Worm (Caenorhabditis elegans): ENCODE results near the gene clec-196.

- TF ChIP-seq ref-1 (GFP tag; conservative IDR thresholded peaks at IDR 0.05) (no peak), flt-1 (GFP tag; IDR thresholded peaks at IDR 0.05) (no peak), tab-1 (GFP tag; IDR thresholded peaks at IDR 0.05) (no peak), ztf-29 (GFP tag; IDR thresholded peaks at IDR 0.05) (no peak), T22C8.4 (GFP tag; IDR thresholded peaks at IDR 0.05) (no peak)
These were observed 9.4 kb upstream of the clec-196 start for ce11 chrIV:17267304-17267891.

Data from whole organism, midembryonic.